Fruit fly (Drosophila melanogaster): ENCODE measurements around the gene CG43725.

dm6 chr2L:11037583-11038517 lies 37.5 kb upstream of the CG43725 start:
- no peak for TF ChIP-seq psq (optimal IDR thresholded peaks at IDR 0.05)
- TF ChIP-seq Dll (optimal IDR thresholded peaks at IDR 0.05): no peak
